Worm (Caenorhabditis elegans) whole organism, midembryonic: ENCODE data around the gene tost-1.

ENCODE experiments used
- T22C8.4 ChIP-seq: fragments of 200-800 bp; sonication (Bioruptor generic); IDR thresholded peaks from 2 replicates; pipeline ENCODE4 v1.3.6; 2022; ENCODE audit warnings: missing genetic modification characterization, missing compliant biosample characterization
- cog-1 ChIP-seq: sonication (generic microtip); optimal IDR thresholded peaks from 2 replicates; lab custom pipeline; 2016; ENCODE audit warnings: missing genetic modification characterization, missing compliant biosample characterization
- flt-1 ChIP-seq: fragments of 200-800 bp; sonication (Bioruptor generic); IDR thresholded peaks from 2 replicates; pipeline ENCODE4 v1.3.6; 2022; ENCODE audit warnings: missing genetic modification characterization, missing compliant biosample characterization
- klf-2 ChIP-seq: fragments of 200-800 bp; sonication (Bioruptor generic); conservative IDR thresholded peaks from 2 replicates; pipeline ENCODE4 v1.3.6; 2022; ENCODE audit warnings: missing genetic modification reagents, missing genetic modification characterization, missing compliant biosample characterization
- med-1 ChIP-seq: sonication (generic microtip); optimal IDR thresholded peaks from 2 replicates; lab custom pipeline; 2017; ENCODE audit warnings: missing genetic modification characterization, mild to moderate bottlenecking, missing compliant biosample characterization, antibody characterized with exemption, missing genetic modification reagents; ENCODE audit not compliant: insufficient read depth

ce11 chrIII:4881955-4882354, 3.8 kb upstream of the tost-1 start:
- TF ChIP-seq cog-1 (tag; lab: Kevin White, UChicago) (no peak), med-1 (GFP tag; lab: Kevin White, UChicago) (no peak), klf-2 (no peak), flt-1 (no peak), T22C8.4 (GFP tag; lab: Robert Waterston, UW) (no peak)
